Fruit fly (Drosophila melanogaster) whole organism, larva: ENCODE measurements around the gene trol.
A peak's percentile ranks its signal among the peaks of the same experiment; 100 is the strongest.

ENCODE experiments used
- noc ChIP-seq: fragments of 200-800 bp; sonication (Bioruptor generic); optimal IDR thresholded peaks from 3 replicates; lab custom pipeline; 2019; ENCODE audit warnings: missing biosample characterization, mild to moderate bottlenecking, missing genetic modification characterization, moderate library complexity

The trol gene

dm6 chrX:2508880-2509279 lies 36.3 kb downstream of the trol start:
- TF ChIP-seq noc (tag; lab: Kevin White, UChicago): no peak

- no peak for TF ChIP-seq noc (tag; lab: Kevin White, UChicago)
Observed at dm6 chrX:2503430-2503829, 41.8 kb downstream of the trol start.

- TF ChIP-seq noc (tag; lab: Kevin White, UChicago): no peak
Observed at dm6 chrX:2469843-2470442, 75.3 kb downstream of the trol start, which contains the start of gene boi. TSS of gene boi (minus strand) at chrX:2470043.

- no peak for TF ChIP-seq noc (tag; lab: Kevin White, UChicago)
Observed at dm6 chrX:2468576-2468975, 76.7 kb downstream of the trol start.

- TF ChIP-seq noc (tag; lab: Kevin White, UChicago): no peak
Observed at dm6 chrX:2466919-2467318, 78.3 kb downstream of the trol start.

- TF ChIP-seq noc (tag; lab: Kevin White, UChicago): no peak
Observed at dm6 chrX:2465687-2466086, 79.5 kb downstream of the trol start.

dm6 chrX:2464189-2464588 lies 81.0 kb downstream of the trol start:
- TF ChIP-seq noc (tag; lab: Kevin White, UChicago): no peak

- no peak for TF ChIP-seq noc (tag; lab: Kevin White, UChicago)
Observed at dm6 chrX:2462919-2463544, 82.2 kb downstream of the trol start.

dm6 chrX:2461421-2462393 lies 83.5 kb downstream of the trol start:
- no peak for TF ChIP-seq noc (tag; lab: Kevin White, UChicago)

dm6 chrX:2459843-2460242 lies 85.4 kb downstream of the trol start:
- TF ChIP-seq noc (tag; lab: Kevin White, UChicago): no peak

- TF ChIP-seq noc (tag; lab: Kevin White, UChicago): no peak
Observed at dm6 chrX:2457863-2458458, 87.3 kb downstream of the trol start.

dm6 chrX:2455337-2456246 lies 89.6 kb downstream of the trol start:
- TF ChIP-seq noc (tag; lab: Kevin White, UChicago): peak; percentile 41

dm6 chrX:2453772-2454171 lies 91.5 kb downstream of the trol start:
- TF ChIP-seq noc (tag; lab: Kevin White, UChicago): no peak

- TF ChIP-seq noc (tag; lab: Kevin White, UChicago): no peak
Observed at dm6 chrX:2452734-2453133, 92.5 kb downstream of the trol start.
